Worm (Caenorhabditis elegans) whole organism, L1 larva: ENCODE measurements around the gene C17H11.1.

ENCODE experiments used
- C16A3.4 ChIP-seq: fragments of 150-350 bp; optimal IDR thresholded peaks from 2 replicates; lab custom pipeline; 2014; ENCODE audit warnings: missing biosample characterization, missing genetic modification characterization
- aly-2 ChIP-seq: fragments of 150-350 bp; optimal IDR thresholded peaks from 2 replicates; lab custom pipeline; 2014; ENCODE audit warnings: missing biosample characterization, missing genetic modification characterization
- blmp-1 ChIP-seq: fragments of 150-350 bp; optimal IDR thresholded peaks from 2 replicates; lab custom pipeline; 2014; ENCODE audit warnings: missing biosample characterization, missing genetic modification characterization
- ceh-8 ChIP-seq: fragments of 200-800 bp; sonication (Bioruptor generic); optimal IDR thresholded peaks from 2 replicates; lab custom pipeline; 2018; ENCODE audit warnings: mild to moderate bottlenecking, missing genetic modification characterization, moderate library complexity, missing compliant biosample characterization
- ceh-82 ChIP-seq, 3 experiments: fragments of 150-350 bp in 1 of 3; sonication (generic microtip) in 2 of 3; optimal IDR thresholded peaks; 2 replicates each; lab custom pipeline; 2014 to 2017; ENCODE audit warnings: missing biosample characterization in 3 of 3, missing genetic modification characterization in 3 of 3
- dpl-1 ChIP-seq, 3 experiments: fragments of 150-350 bp in 2 of 3; sonication (generic microtip) in 1 of 3; optimal IDR thresholded peaks; 2 replicates each; lab custom pipeline; 2014 to 2017; ENCODE audit warnings: missing biosample characterization in 3 of 3, missing genetic modification characterization in 3 of 3, missing genetic modification reagents in 3 of 3
- dsc-1 ChIP-seq: sonication (generic microtip); optimal IDR thresholded peaks from 2 replicates; lab custom pipeline; 2016; ENCODE audit warnings: mild to moderate bottlenecking, missing genetic modification characterization, missing compliant biosample characterization
- efl-1 ChIP-seq, 4 experiments: fragments of 150-350 bp; optimal IDR thresholded peaks in 3 of 4; peaks in 1 of 4; 1 replicate in 1 of 4; 2 replicates in 3 of 4; lab custom pipeline; 2014; ENCODE audit warnings: missing biosample characterization in 2 of 4, missing genetic modification characterization in 2 of 4, missing genetic modification reagents in 2 of 4
- elt-3 ChIP-seq, 6 experiments: fragments of 150-350 bp in 1 of 6; sonication (generic microtip); optimal IDR thresholded peaks; 2 replicates each; lab custom pipeline; 2017 to 2018; ENCODE audit warnings: missing biosample characterization in 6 of 6, missing genetic modification characterization in 6 of 6, inconsistent platforms in 1 of 6
- hlh-17 ChIP-seq: fragments of 200-800 bp; sonication (Bioruptor generic); optimal IDR thresholded peaks from 2 replicates; lab custom pipeline; 2018; ENCODE audit warnings: missing genetic modification characterization, mild to moderate bottlenecking, missing compliant biosample characterization, moderate library complexity, borderline replicate concordance
- hlh-4 ChIP-seq: sonication (generic microtip); optimal IDR thresholded peaks from 2 replicates; lab custom pipeline; 2016; ENCODE audit warnings: mild to moderate bottlenecking, missing genetic modification characterization, missing compliant biosample characterization
- jun-1 ChIP-seq: fragments of 150-350 bp; optimal IDR thresholded peaks from 2 replicates; lab custom pipeline; 2014; ENCODE audit warnings: missing biosample characterization, missing genetic modification reagents, missing genetic modification characterization
- lin-14 ChIP-seq: fragments of 200-800 bp; sonication (Bioruptor generic); optimal IDR thresholded peaks from 2 replicates; lab custom pipeline; 2018; ENCODE audit warnings: mild to moderate bottlenecking, missing genetic modification characterization, moderate library complexity, missing compliant biosample characterization
- lin-15B ChIP-seq: fragments of 150-350 bp; sonication (generic microtip); optimal IDR thresholded peaks from 3 replicates; lab custom pipeline; 2014; ENCODE audit warnings: missing biosample characterization, missing genetic modification characterization
- lin-35 ChIP-seq, 2 experiments: fragments of 150-350 bp; optimal IDR thresholded peaks; 2 replicates each; lab custom pipeline; 2014; ENCODE audit warnings: missing biosample characterization in 2 of 2, missing genetic modification characterization in 2 of 2, missing genetic modification reagents in 2 of 2
- lin-39 ChIP-seq: fragments of 150-350 bp; optimal IDR thresholded peaks from 2 replicates; lab custom pipeline; 2014; ENCODE audit warnings: missing biosample characterization, missing genetic modification reagents, missing genetic modification characterization
- lir-3 ChIP-seq: sonication (generic microtip); optimal IDR thresholded peaks from 2 replicates; lab custom pipeline; 2016; ENCODE audit warnings: mild to moderate bottlenecking, missing genetic modification characterization, moderate library complexity, missing compliant biosample characterization; ENCODE audit not compliant: poor library complexity
- lsy-2 ChIP-seq, 2 experiments: fragments of 150-350 bp; optimal IDR thresholded peaks; 2 replicates each; lab custom pipeline; 2014; ENCODE audit warnings: missing biosample characterization in 2 of 2, missing genetic modification characterization in 2 of 2
- mdl-1 ChIP-seq, 2 experiments: fragments of 150-350 bp; optimal IDR thresholded peaks; 2 replicates each; lab custom pipeline; 2014 to 2017; ENCODE audit warnings: missing biosample characterization in 2 of 2, missing genetic modification characterization in 2 of 2, inconsistent platforms in 1 of 2
- mef-2 ChIP-seq: fragments of 150-350 bp; optimal IDR thresholded peaks from 2 replicates; lab custom pipeline; 2014; ENCODE audit warnings: missing biosample characterization, missing genetic modification characterization
- nhr-20 ChIP-seq: sonication (generic microtip); optimal IDR thresholded peaks from 2 replicates; lab custom pipeline; 2016; ENCODE audit warnings: mild to moderate bottlenecking, missing genetic modification characterization, missing compliant biosample characterization
- nhr-28 ChIP-seq: fragments of 150-350 bp; optimal IDR thresholded peaks from 2 replicates; lab custom pipeline; 2014; ENCODE audit warnings: missing biosample characterization, missing genetic modification characterization
- nhr-71 ChIP-seq: sonication (generic microtip); optimal IDR thresholded peaks from 2 replicates; lab custom pipeline; 2016; ENCODE audit warnings: mild to moderate bottlenecking, missing genetic modification characterization, moderate library complexity, missing compliant biosample characterization
- nhr-85 ChIP-seq: sonication (generic microtip); peaks from one replicate; lab custom pipeline; 2016; ENCODE audit warnings: missing genetic modification characterization, inconsistent platforms, missing compliant biosample characterization
- pag-3 ChIP-seq: sonication (generic microtip); optimal IDR thresholded peaks from 2 replicates; lab custom pipeline; 2017; ENCODE audit warnings: missing genetic modification characterization, mild to moderate bottlenecking, missing compliant biosample characterization, antibody characterized with exemption, borderline replicate concordance; ENCODE audit not compliant: insufficient read depth
- snu-23 ChIP-seq: sonication (generic microtip); optimal IDR thresholded peaks from 2 replicates; lab custom pipeline; 2016; ENCODE audit warnings: missing genetic modification characterization, missing compliant biosample characterization
- sox-4 ChIP-seq: sonication (generic microtip); optimal IDR thresholded peaks from 2 replicates; lab custom pipeline; 2016; ENCODE audit warnings: missing genetic modification characterization, missing compliant biosample characterization
- sptf-1 ChIP-seq: fragments of 150-350 bp; optimal IDR thresholded peaks from 2 replicates; lab custom pipeline; 2014; ENCODE audit warnings: missing biosample characterization, missing genetic modification characterization
- sup-37 ChIP-seq: fragments of 200-800 bp; sonication (Bioruptor generic); optimal IDR thresholded peaks from 2 replicates; lab custom pipeline; 2018; ENCODE audit warnings: mild to moderate bottlenecking, missing genetic modification characterization, missing compliant biosample characterization
- tlp-1 ChIP-seq: fragments of 150-350 bp; optimal IDR thresholded peaks from 2 replicates; lab custom pipeline; 2014; ENCODE audit warnings: missing biosample characterization, missing genetic modification characterization
- unc-130 ChIP-seq: fragments of 150-350 bp; optimal IDR thresholded peaks from 2 replicates; lab custom pipeline; 2017; ENCODE audit warnings: missing biosample characterization, missing genetic modification characterization, inconsistent platforms
- unc-62 ChIP-seq: fragments of 150-350 bp; optimal IDR thresholded peaks from 2 replicates; lab custom pipeline; 2014; ENCODE audit warnings: missing biosample characterization, missing genetic modification reagents, missing genetic modification characterization
- vab-15 ChIP-seq: sonication (generic microtip); optimal IDR thresholded peaks from 2 replicates; lab custom pipeline; 2017; ENCODE audit warnings: missing genotype, mild to moderate bottlenecking, missing genetic modification characterization, missing compliant biosample characterization
- zag-1 ChIP-seq: fragments of 150-350 bp; optimal IDR thresholded peaks from 2 replicates; lab custom pipeline; 2014; ENCODE audit warnings: missing biosample characterization, missing genetic modification characterization
- zip-4 ChIP-seq: fragments of 200-800 bp; sonication (Bioruptor generic); optimal IDR thresholded peaks from 2 replicates; lab custom pipeline; 2018; ENCODE audit warnings: mild to moderate bottlenecking, missing genetic modification characterization, moderate library complexity, missing compliant biosample characterization
- ztf-4 ChIP-seq: fragments of 150-350 bp; optimal IDR thresholded peaks from 2 replicates; lab custom pipeline; 2014; ENCODE audit warnings: missing biosample characterization, missing genetic modification characterization

Gene C17H11.1

ce11 chrX:8163555-8163954 is 10.2 kb upstream of the C17H11.1 start (continued):
- peak; percentile 59 for TF ChIP-seq sox-4
- no peak for TF ChIP-seq aly-2 (tag; lab: Kevin White, UChicago)
- TF ChIP-seq ceh-8 (GFP tag; lab: Kevin White, UChicago) = peak; percentile 89
- peak; percentile 39 for TF ChIP-seq nhr-71 (tag; lab: Kevin White, UChicago)
- no peak for TF ChIP-seq lin-15B
- peak in 1 of 2 experiments; percentile 31 for TF ChIP-seq lsy-2 (tag; optimal IDR thresholded peaks at IDR 0.05; lab: Kevin White, UChicago)
- TF ChIP-seq jun-1 (tag; lab: Kevin White, UChicago) = no peak
- TF ChIP-seq sup-37 (GFP tag; lab: Kevin White, UChicago) = no peak

ce11 chrX:8169534-8169933 is 4.2 kb upstream of the C17H11.1 start, which contains the start of gene C17H11.2:
Gene C17H11.2 (plus strand): TSS chrX:8169930.
- TF ChIP-seq ztf-4 (tag; lab: Kevin White, UChicago) = no peak
- peak in 1 of 3 experiments; percentile 2 for TF ChIP-seq ceh-82 (tag; optimal IDR thresholded peaks at IDR 0.05; lab: Kevin White, UChicago)
- TF ChIP-seq unc-130 (tag; lab: Kevin White, UChicago) = no peak
- no peak for TF ChIP-seq pag-3
- TF ChIP-seq lsy-2 (tag; optimal IDR thresholded peaks at IDR 0.05; lab: Kevin White, UChicago) = peak in 1 of 2 experiments; percentile 51
- peak; percentile 6 for TF ChIP-seq C16A3.4 (tag; lab: Kevin White, UChicago)
- TF ChIP-seq lir-3 = no peak
- no peak for TF ChIP-seq dsc-1 (tag; lab: Kevin White, UChicago)
- TF ChIP-seq hlh-17 (GFP tag; lab: Kevin White, UChicago) = no peak
- TF ChIP-seq hlh-4 (tag; lab: Kevin White, UChicago) = no peak
- TF ChIP-seq lin-35 (GFP tag; optimal IDR thresholded peaks at IDR 0.05; lab: Kevin White, UChicago) = peak in 1 of 2 experiments; percentile 45
- TF ChIP-seq nhr-20 (tag; lab: Kevin White, UChicago) = peak; percentile 2
- no peak for TF ChIP-seq unc-62 (GFP tag; lab: Kevin White, UChicago)
- TF ChIP-seq lin-39 (tag; lab: Kevin White, UChicago) = no peak
- TF ChIP-seq vab-15 = no peak
- TF ChIP-seq elt-3 (tag; optimal IDR thresholded peaks at IDR 0.05; lab: Kevin White, UChicago) = peak in 1 of 6 experiments; percentile 5
- no peak for TF ChIP-seq jun-1 (tag; lab: Kevin White, UChicago)
- no peak for TF ChIP-seq efl-1 (optimal IDR thresholded peaks at IDR 0.05; lab: Kevin White, UChicago)
- peak in 1 of 2 experiments; percentile 89 for TF ChIP-seq efl-1 (GFP tag; optimal IDR thresholded peaks at IDR 0.05 in 1 of 2; lab: Kevin White, UChicago)
- TF ChIP-seq zag-1 (tag; lab: Kevin White, UChicago) = no peak
- TF ChIP-seq lin-14 (GFP tag; lab: Kevin White, UChicago) = peak; percentile 42
- TF ChIP-seq mef-2 = no peak
- TF ChIP-seq blmp-1 (tag; lab: Kevin White, UChicago) = peak; percentile 43
- TF ChIP-seq sox-4 = no peak
- TF ChIP-seq zip-4 (GFP tag; lab: Kevin White, UChicago) = no peak
- no peak for TF ChIP-seq sptf-1 (tag; lab: Kevin White, UChicago)
- no peak for TF ChIP-seq mdl-1 (tag; optimal IDR thresholded peaks at IDR 0.05; lab: Kevin White, UChicago)
- TF ChIP-seq snu-23 = peak; percentile 38

ce11 chrX:8181590-8182311 is 8.0 kb downstream of the C17H11.1 start, which contains the start of gene C17H11.4:
Gene C17H11.4 (minus strand): TSS chrX:8181640.
- TF ChIP-seq nhr-85 (tag; lab: Kevin White, UChicago) = peak; percentile 10

ce11 chrX:8185037-8185436 is 11.3 kb downstream of the C17H11.1 start, which contains the start of gene C17H11.5:
Gene C17H11.5 (minus strand): TSS chrX:8185137.
- TF ChIP-seq tlp-1 (tag; lab: Kevin White, UChicago) (no peak), efl-1 (optimal IDR thresholded peaks at IDR 0.05; lab: Kevin White, UChicago) (no peak), efl-1 (GFP tag; optimal IDR thresholded peaks at IDR 0.05 in 1 of 2; lab: Kevin White, UChicago) (no peak), nhr-28 (tag; lab: Kevin White, UChicago) (no peak), jun-1 (tag; lab: Kevin White, UChicago) (no peak), dpl-1 (GFP tag; optimal IDR thresholded peaks at IDR 0.05; lab: Kevin White, UChicago) (no peak), sptf-1 (tag; lab: Kevin White, UChicago) (no peak)
